Worm (Caenorhabditis elegans): ENCODE measurements around the gene lad-2.
A peak's percentile ranks its signal among the peaks of the same experiment; 100 is the strongest.

The lad-2 gene

ce11 chrIV:2998597-2999161, 20.4 kb upstream of the lad-2 start (continued):
- TF ChIP-seq aha-1 (tag; optimal IDR thresholded peaks at IDR 0.05) = no peak
- TF ChIP-seq lin-39 (tag; optimal IDR thresholded peaks at IDR 0.05) = no peak
- TF ChIP-seq nhr-28 (tag; optimal IDR thresholded peaks at IDR 0.05) = no peak
- TF ChIP-seq nhr-11 (tag; optimal IDR thresholded peaks at IDR 0.05) = no peak
- peak; percentile 70 for TF ChIP-seq unc-86 (tag; optimal IDR thresholded peaks at IDR 0.05)
- TF ChIP-seq egl-13 (tag; optimal IDR thresholded peaks at IDR 0.05) = peak; percentile 3
- peak; percentile 32 for TF ChIP-seq rnt-1 (tag; optimal IDR thresholded peaks at IDR 0.05)
- TF ChIP-seq mdl-1 (tag; optimal IDR thresholded peaks at IDR 0.05) = no peak
- peak; percentile 54 for TF ChIP-seq tbx-2 (tag; optimal IDR thresholded peaks at IDR 0.05)
- TF ChIP-seq ama-1 (optimal IDR thresholded peaks at IDR 0.05) = no peak
- no peak for TF ChIP-seq pag-3 (tag; optimal IDR thresholded peaks at IDR 0.05; ENCODE audit: borderline replicate concordance, insufficient read depth)
- peak; percentile 55 for TF ChIP-seq nhr-47 (tag; optimal IDR thresholded peaks at IDR 0.05)
- no peak for TF ChIP-seq hpl-2 (GFP tag; optimal IDR thresholded peaks at IDR 0.05)
- peak; percentile 26 for TF ChIP-seq skn-1 (tag; optimal IDR thresholded peaks at IDR 0.05)
- TF ChIP-seq ceh-82 (tag; optimal IDR thresholded peaks at IDR 0.05) = peak in 2 of 3 experiments; percentile 2 to 83
- no peak for TF ChIP-seq aly-2 (tag; optimal IDR thresholded peaks at IDR 0.05)
- TF ChIP-seq hlh-4 (tag; optimal IDR thresholded peaks at IDR 0.05) = no peak
- peak; percentile 70 for TF ChIP-seq nhr-71 (tag; optimal IDR thresholded peaks at IDR 0.05)
- no peak for TF ChIP-seq ceh-90 (tag; optimal IDR thresholded peaks at IDR 0.05)
- TF ChIP-seq grh-1 (GFP tag; IDR thresholded peaks at IDR 0.05) = no peak
- peak in 1 of 2 experiments; percentile 2 for TF ChIP-seq lin-35 (GFP tag; optimal IDR thresholded peaks at IDR 0.05)
- TF ChIP-seq nhr-20 (tag; optimal IDR thresholded peaks at IDR 0.05) = peak; percentile 30
- TF ChIP-seq ztf-4 (tag; optimal IDR thresholded peaks at IDR 0.05) = no peak
- TF ChIP-seq Y116A8C.19 (tag; optimal IDR thresholded peaks at IDR 0.05; ENCODE audit: borderline replicate concordance) = no peak
- TF ChIP-seq fkh-4 (tag; optimal IDR thresholded peaks at IDR 0.05; ENCODE audit: borderline replicate concordance) = no peak
- no peak for TF ChIP-seq sptf-1 (tag; optimal IDR thresholded peaks at IDR 0.05)
- TF ChIP-seq elt-3 (tag; optimal IDR thresholded peaks at IDR 0.05) = no peak
- TF ChIP-seq nhr-12 (tag; optimal IDR thresholded peaks at IDR 0.05) = no peak
- TF ChIP-seq tlp-1 (tag; optimal IDR thresholded peaks at IDR 0.05) = no peak
- TF ChIP-seq ceh-63 (GFP tag; optimal IDR thresholded peaks at IDR 0.05) = no peak
- peak; percentile 52 for TF ChIP-seq snu-23 (GFP tag; optimal IDR thresholded peaks at IDR 0.05)
- TF ChIP-seq elt-2 (tag; optimal IDR thresholded peaks at IDR 0.05) = no peak

ce11 chrIV:2997302-2997701, 19.0 kb upstream of the lad-2 start:
- TF ChIP-seq ztf-11 (tag; optimal IDR thresholded peaks at IDR 0.05) (no peak), vab-15 (tag; optimal IDR thresholded peaks at IDR 0.05) (no peak), ceh-88 (GFP tag; IDR thresholded peaks at IDR 0.05) (no peak), ceh-90 (tag; optimal IDR thresholded peaks at IDR 0.05) (no peak), lin-14 (GFP tag; optimal IDR thresholded peaks at IDR 0.05) (peak; percentile 73), rnt-1 (tag; optimal IDR thresholded peaks at IDR 0.05) (peak; percentile 34), jun-1 (tag; optimal IDR thresholded peaks at IDR 0.05) (no peak), alr-1 (tag; optimal IDR thresholded peaks at IDR 0.05; ENCODE audit: borderline replicate concordance) (no peak), C04F5.9 (tag; optimal IDR thresholded peaks at IDR 0.05) (no peak), ceh-82 (tag; optimal IDR thresholded peaks at IDR 0.05) (peak in 1 of 3 experiments; percentile 11), dpl-1 (GFP tag; optimal IDR thresholded peaks at IDR 0.05) (no peak), sup-37 (GFP tag; optimal IDR thresholded peaks at IDR 0.05) (no peak), efl-1 (optimal IDR thresholded peaks at IDR 0.05) (no peak), efl-1 (GFP tag; optimal IDR thresholded peaks at IDR 0.05 in 1 of 2) (peak in 1 of 2 experiments; percentile 6), fos-1 (tag; optimal IDR thresholded peaks at IDR 0.05) (no peak), blmp-1 (tag; optimal IDR thresholded peaks at IDR 0.05) (no peak), skn-1 (tag; optimal IDR thresholded peaks at IDR 0.05) (no peak), grh-1 (GFP tag; IDR thresholded peaks at IDR 0.05) (no peak), mep-1 (tag; optimal IDR thresholded peaks at IDR 0.05) (peak; percentile 8), nhr-71 (tag; optimal IDR thresholded peaks at IDR 0.05) (no peak), nhr-47 (tag; optimal IDR thresholded peaks at IDR 0.05) (no peak), sox-4 (tag; optimal IDR thresholded peaks at IDR 0.05) (no peak), lsy-2 (tag; optimal IDR thresholded peaks at IDR 0.05) (no peak), ceh-8 (GFP tag; optimal IDR thresholded peaks at IDR 0.05) (peak; percentile 61), pax-3 (tag; optimal IDR thresholded peaks at IDR 0.05) (no peak), fkh-8 (tag; optimal IDR thresholded peaks at IDR 0.05) (no peak), dsc-1 (tag; optimal IDR thresholded peaks at IDR 0.05) (no peak), nhr-76 (tag; optimal IDR thresholded peaks at IDR 0.05) (no peak)

Data from whole organism, L1 larva.